Worm (Caenorhabditis elegans) whole organism, L4 larva: ENCODE results near the gene bar-1.

Source experiments
- D1046.2 ChIP-seq: fragments of 200-800 bp; sonication (Bioruptor generic); IDR thresholded peaks from 2 replicates; pipeline ENCODE4 v1.3.6; 2022; ENCODE audit warnings: missing genetic modification characterization, missing compliant biosample characterization
- Y5F2A.4 ChIP-seq: fragments of 200-800 bp; sonication (Bioruptor generic); optimal IDR thresholded peaks from 2 replicates; lab custom pipeline; 2018; ENCODE audit warnings: mild to moderate bottlenecking, missing genetic modification characterization, missing compliant biosample characterization
- cey-2 ChIP-seq: sonication (generic microtip); optimal IDR thresholded peaks from 3 replicates; lab custom pipeline; 2017; ENCODE audit warnings: missing genetic modification characterization, mild to moderate bottlenecking, missing compliant biosample characterization, antibody characterized with exemption, borderline replicate concordance; ENCODE audit not compliant: insufficient read depth
- daf-12 ChIP-seq: fragments of 150-350 bp; optimal IDR thresholded peaks from 2 replicates; lab custom pipeline; 2014; ENCODE audit warnings: missing biosample characterization, missing genetic modification reagents, missing genetic modification characterization
- fkh-10 ChIP-seq: fragments of 150-350 bp; optimal IDR thresholded peaks from 2 replicates; lab custom pipeline; 2014; ENCODE audit warnings: missing biosample characterization, missing genetic modification reagents, missing genetic modification characterization
- fos-1 ChIP-seq: fragments of 150-350 bp; optimal IDR thresholded peaks from 2 replicates; lab custom pipeline; 2014; ENCODE audit warnings: missing biosample characterization, missing genetic modification characterization
- lin-13 ChIP-seq: fragments of 150-350 bp; optimal IDR thresholded peaks from 2 replicates; lab custom pipeline; 2014; ENCODE audit warnings: missing biosample characterization, missing genetic modification reagents, missing genetic modification characterization
- lin-15B ChIP-seq: fragments of 150-350 bp; sonication (generic microtip); optimal IDR thresholded peaks from 3 replicates; lab custom pipeline; 2014; ENCODE audit warnings: missing biosample characterization, missing genetic modification characterization
- lin-29 ChIP-seq: fragments of 200-800 bp; sonication (Bioruptor generic); IDR thresholded peaks from 2 replicates; pipeline ENCODE4 v1.3.6; 2022; ENCODE audit warnings: missing genetic modification reagents, missing genetic modification characterization, missing compliant biosample characterization
- mdl-1 ChIP-seq, 2 experiments: fragments of 150-350 bp in 1 of 2; sonication (generic microtip) in 1 of 2; optimal IDR thresholded peaks; 2 replicates each; lab custom pipeline; 2014 to 2017; ENCODE audit warnings: missing biosample characterization in 2 of 2, missing genetic modification characterization in 2 of 2
- skn-1 ChIP-seq: fragments of 150-350 bp; optimal IDR thresholded peaks from 2 replicates; lab custom pipeline; 2014; ENCODE audit warnings: missing biosample characterization, missing genetic modification characterization
- unc-39 ChIP-seq: sonication (generic microtip); optimal IDR thresholded peaks from 2 replicates; lab custom pipeline; 2017; ENCODE audit warnings: missing biosample characterization, missing genetic modification characterization
- zag-1 ChIP-seq: fragments of 150-350 bp; optimal IDR thresholded peaks from 2 replicates; lab custom pipeline; 2014; ENCODE audit warnings: missing biosample characterization, missing genetic modification characterization

DNA sequence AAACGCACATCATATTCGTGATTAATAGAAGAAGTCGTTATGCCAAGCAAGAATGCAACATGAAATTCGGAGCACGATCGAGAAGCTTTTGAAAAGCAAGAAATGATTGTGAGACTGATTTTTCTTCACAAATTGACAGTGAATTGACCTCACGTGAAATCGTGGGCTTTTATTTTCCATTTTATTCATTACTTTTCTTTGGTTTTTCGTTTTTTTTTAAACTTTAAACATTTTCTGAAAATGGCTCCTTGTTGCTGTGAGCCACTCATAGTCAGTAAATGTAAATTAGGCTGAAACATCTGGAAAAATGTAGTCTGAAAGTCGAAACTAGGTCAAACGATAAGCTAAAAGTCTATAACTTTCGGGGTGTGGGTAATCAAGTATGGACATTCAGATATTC, 34.8 kb upstream of the bar-1 start, which contains the start of gene C55B6.5:
- TF ChIP-seq Y5F2A.4: no peak
- no peak for TF ChIP-seq zag-1 (tag; lab: Kevin White, UChicago)
- no peak for TF ChIP-seq mdl-1 (tag; optimal IDR thresholded peaks at IDR 0.05; lab: Kevin White, UChicago)
- TF ChIP-seq unc-39 (tag; lab: Kevin White, UChicago): no peak
- TF ChIP-seq skn-1 (tag; lab: Kevin White, UChicago): no peak
- no peak for TF ChIP-seq cey-2 (tag; lab: Kevin White, UChicago)
- TF ChIP-seq fkh-10 (GFP tag; lab: Kevin White, UChicago): no peak
- no peak for TF ChIP-seq daf-12 (tag; lab: Kevin White, UChicago)
- TF ChIP-seq lin-15B (tag; lab: Kevin White, UChicago): no peak
- no peak for TF ChIP-seq fos-1 (tag; lab: Kevin White, UChicago)
- no peak for TF ChIP-seq lin-13 (GFP tag; lab: Kevin White, UChicago)
- TF ChIP-seq D1046.2: no peak
- no peak for TF ChIP-seq lin-29 (GFP tag; lab: Robert Waterston, UW)
